Fruit fly (Drosophila melanogaster) whole organism, embryonic: ENCODE results near the gene ND-30.
A peak's percentile ranks its signal among the peaks of the same experiment; 100 is the strongest.

ENCODE experiments used
- Atf3 ChIP-seq: fragments of 200-800 bp; sonication (Bioruptor generic); optimal IDR thresholded peaks from 3 replicates; lab custom pipeline; 2016; ENCODE audit warnings: missing biosample characterization, missing genetic modification characterization
- BEAF-32 ChIP-seq: fragments of 200-800 bp; sonication (Bioruptor generic); optimal IDR thresholded peaks from 3 replicates; lab custom pipeline; 2017; ENCODE audit warnings: missing biosample characterization, missing genetic modification characterization, mild to moderate bottlenecking, moderate library complexity, missing genetic modification reagents
- Bgb ChIP-seq: fragments of 200-800 bp; sonication (Bioruptor generic); IDR thresholded peaks from 2 replicates; pipeline ENCODE4 v1.3.6; 2022; ENCODE audit warnings: missing biosample characterization, missing genetic modification characterization; ENCODE audit not compliant: partially characterized antibody
- BtbVII ChIP-seq: fragments of 200-800 bp; sonication (Bioruptor generic); optimal IDR thresholded peaks from 3 replicates; lab custom pipeline; 2017; ENCODE audit warnings: missing biosample characterization, mild to moderate bottlenecking, missing genetic modification characterization
- Bteb2 ChIP-seq: fragments of 200-800 bp; sonication (Bioruptor generic); optimal IDR thresholded peaks from 2 replicates; lab custom pipeline; 2016; ENCODE audit warnings: missing biosample characterization, missing genetic modification characterization
- CG10267 ChIP-seq: fragments of 200-800 bp; sonication (Bioruptor generic); optimal IDR thresholded peaks from 2 replicates; lab custom pipeline; 2018; ENCODE audit warnings: missing biosample characterization, mild to moderate bottlenecking, missing genetic modification characterization, moderate library complexity
- CG11093 ChIP-seq: fragments of 200-800 bp; sonication (Bioruptor generic); IDR thresholded peaks from 3 replicates; pipeline ENCODE4 v1.3.6; 2022; ENCODE audit warnings: missing biosample characterization, missing genetic modification characterization
- CG12659 ChIP-seq: fragments of 200-800 bp; sonication (Bioruptor generic); optimal IDR thresholded peaks from 3 replicates; lab custom pipeline; 2017; ENCODE audit warnings: mild to moderate bottlenecking, missing biosample characterization, missing genetic modification reagents, missing genetic modification characterization
- CG13123 ChIP-seq: fragments of 200-800 bp; sonication (Bioruptor generic); optimal IDR thresholded peaks from 2 replicates; lab custom pipeline; 2016; ENCODE audit warnings: missing biosample characterization, missing genetic modification characterization
- CG13894 ChIP-seq: fragments of 200-800 bp; sonication (Bioruptor generic); optimal IDR thresholded peaks from 3 replicates; lab custom pipeline; 2018; ENCODE audit warnings: missing biosample characterization, mild to moderate bottlenecking, missing genetic modification characterization, moderate library complexity
- CG14014 ChIP-seq: fragments of 200-800 bp; sonication (Bioruptor generic); IDR thresholded peaks from 2 replicates; pipeline ENCODE4 v1.3.6; 2022; ENCODE audit warnings: missing biosample characterization, missing genetic modification characterization
- CG14441 ChIP-seq: fragments of 200-800 bp; sonication (Bioruptor generic); IDR thresholded peaks from 2 replicates; pipeline ENCODE4 v1.3.6; 2022; ENCODE audit warnings: missing biosample characterization, missing genetic modification characterization
- CG14710 ChIP-seq: fragments of 200-800 bp; sonication (Bioruptor generic); optimal IDR thresholded peaks from 3 replicates; lab custom pipeline; 2019; ENCODE audit warnings: missing biosample characterization, mild to moderate bottlenecking, missing genetic modification characterization, moderate library complexity
- CG17186 ChIP-seq: fragments of 200-800 bp; sonication (Bioruptor generic); optimal IDR thresholded peaks from 3 replicates; lab custom pipeline; 2017; ENCODE audit warnings: missing biosample characterization, missing genetic modification reagents, missing genetic modification characterization
- CG17361 ChIP-seq: fragments of 200-800 bp; sonication (Bioruptor generic); IDR thresholded peaks from 3 replicates; pipeline ENCODE4 v1.3.6; 2022; ENCODE audit warnings: missing biosample characterization, missing genetic modification characterization
- CG2875 ChIP-seq: fragments of 200-800 bp; sonication (Bioruptor generic); optimal IDR thresholded peaks from 2 replicates; lab custom pipeline; 2017; ENCODE audit warnings: missing biosample characterization, mild to moderate bottlenecking, missing genetic modification characterization, missing genetic modification reagents
- CG6791 ChIP-seq: fragments of 200-800 bp; sonication (Bioruptor generic); IDR thresholded peaks from 3 replicates; pipeline ENCODE4 v1.3.6; 2022; ENCODE audit warnings: missing biosample characterization, missing genetic modification characterization; ENCODE audit not compliant: partially characterized antibody
- CG7556 ChIP-seq: fragments of 200-800 bp; sonication (Bioruptor generic); optimal IDR thresholded peaks from 2 replicates; lab custom pipeline; 2017; ENCODE audit warnings: missing biosample characterization, mild to moderate bottlenecking, missing genetic modification characterization
- CG7839 ChIP-seq: fragments of 200-800 bp; sonication (Bioruptor generic); optimal IDR thresholded peaks from 3 replicates; lab custom pipeline; 2018; ENCODE audit warnings: missing biosample characterization, mild to moderate bottlenecking, missing genetic modification characterization, moderate library complexity
- CG8290 ChIP-seq, 3 experiments: fragments of 200-800 bp; sonication (Bioruptor generic); optimal IDR thresholded peaks; 2 replicates each; lab custom pipeline; 2016 to 2019; ENCODE audit warnings: missing biosample characterization in 3 of 3, missing genetic modification characterization in 3 of 3, mild to moderate bottlenecking in 2 of 3, moderate library complexity in 1 of 3
- CG9932 ChIP-seq: fragments of 200-800 bp; sonication (Bioruptor generic); IDR thresholded peaks from 2 replicates; pipeline ENCODE4 v1.3.6; 2022; ENCODE audit warnings: missing biosample characterization, missing genetic modification characterization
- Camta ChIP-seq: fragments of 200-800 bp; sonication (Bioruptor generic); optimal IDR thresholded peaks from 2 replicates; lab custom pipeline; 2016; ENCODE audit warnings: missing biosample characterization, missing genetic modification characterization
- CkIIα-i1 ChIP-seq: fragments of 200-800 bp; sonication (Bioruptor generic); IDR thresholded peaks from 2 replicates; pipeline ENCODE4 v1.3.6; 2022; ENCODE audit warnings: missing biosample characterization, missing genetic modification characterization
- Dfd ChIP-seq, 2 experiments: fragments of >200 bp; optimal IDR thresholded peaks; 2 replicates each; lab custom pipeline; 2017; ENCODE audit warnings: missing biosample characterization in 2 of 2, missing genetic modification characterization in 2 of 2
- HLH4C ChIP-seq: fragments of 200-800 bp; sonication (Bioruptor generic); IDR thresholded peaks from 3 replicates; pipeline ENCODE4 v1.3.6; 2022; ENCODE audit warnings: missing biosample characterization, missing genetic modification characterization; ENCODE audit not compliant: partially characterized antibody
- Lpt ChIP-seq: fragments of >200 bp; optimal IDR thresholded peaks from 2 replicates; lab custom pipeline; 2018; ENCODE audit warnings: missing biosample characterization, missing genetic modification characterization
- Mrtf ChIP-seq: fragments of 200-800 bp; sonication (Bioruptor generic); IDR thresholded peaks from 3 replicates; pipeline ENCODE4 v1.3.6; 2022; ENCODE audit warnings: missing biosample characterization, missing genetic modification characterization
- NFAT ChIP-seq: fragments of 200-800 bp; sonication (Bioruptor generic); IDR thresholded peaks from 2 replicates; pipeline ENCODE4 v1.3.6; 2022; ENCODE audit warnings: missing biosample characterization, missing genetic modification characterization
- Neu2 ChIP-seq: fragments of 200-800 bp; sonication (Bioruptor generic); optimal IDR thresholded peaks from 3 replicates; lab custom pipeline; 2016; ENCODE audit warnings: missing biosample characterization, missing genetic modification characterization, borderline replicate concordance
- NfI ChIP-seq: fragments of 200-800 bp; sonication (Bioruptor generic); optimal IDR thresholded peaks from 3 replicates; lab custom pipeline; 2018; ENCODE audit warnings: missing biosample characterization, mild to moderate bottlenecking, missing genetic modification characterization, moderate library complexity
- Oli ChIP-seq: fragments of 200-800 bp; sonication (Bioruptor generic); optimal IDR thresholded peaks from 2 replicates; lab custom pipeline; 2018; ENCODE audit warnings: missing biosample characterization, mild to moderate bottlenecking, missing genetic modification characterization, moderate library complexity
- Spps ChIP-seq: fragments of 200-800 bp; sonication (Bioruptor generic); optimal IDR thresholded peaks from 2 replicates; lab custom pipeline; 2018; ENCODE audit warnings: missing biosample characterization, mild to moderate bottlenecking, missing genetic modification characterization
- Tbp ChIP-seq: fragments of >200 bp; optimal IDR thresholded peaks from 2 replicates; lab custom pipeline; 2018; ENCODE audit warnings: missing biosample characterization, missing genetic modification characterization
- Vsx1 ChIP-seq: fragments of 200-800 bp; sonication (Bioruptor generic); optimal IDR thresholded peaks from 2 replicates; lab custom pipeline; 2017; ENCODE audit warnings: missing biosample characterization, mild to moderate bottlenecking, missing genetic modification characterization, missing genetic modification reagents
- abd-A ChIP-seq: fragments of 200-800 bp; sonication (Bioruptor generic); optimal IDR thresholded peaks from 3 replicates; lab custom pipeline; 2019; ENCODE audit warnings: missing biosample characterization, mild to moderate bottlenecking, missing genetic modification characterization, moderate library complexity
- crc ChIP-seq: fragments of 200-800 bp; sonication (Bioruptor generic); optimal IDR thresholded peaks from 2 replicates; lab custom pipeline; 2016; ENCODE audit warnings: missing biosample characterization, missing genetic modification characterization
- dysf ChIP-seq: fragments of 200-800 bp; sonication (Bioruptor generic); IDR thresholded peaks from 3 replicates; pipeline ENCODE4 v1.3.6; 2022; ENCODE audit warnings: missing biosample characterization, missing genetic modification characterization
- esg ChIP-seq: fragments of 200-800 bp; sonication (Bioruptor generic); conservative IDR thresholded peaks from 2 replicates; pipeline ENCODE4 v1.3.6; 2022; ENCODE audit warnings: missing biosample characterization, missing genetic modification characterization
- her ChIP-seq: fragments of 200-800 bp; sonication (Bioruptor generic); optimal IDR thresholded peaks from 2 replicates; lab custom pipeline; 2016; ENCODE audit warnings: missing biosample characterization, missing genetic modification characterization
- kah ChIP-seq: fragments of 200-800 bp; sonication (Bioruptor generic); optimal IDR thresholded peaks from 2 replicates; lab custom pipeline; 2018; ENCODE audit warnings: missing biosample characterization, mild to moderate bottlenecking, missing genetic modification characterization
- nom ChIP-seq: fragments of 200-800 bp; sonication (Bioruptor generic); optimal IDR thresholded peaks from 2 replicates; lab custom pipeline; 2017; ENCODE audit warnings: missing biosample characterization, missing genetic modification characterization, mild to moderate bottlenecking, moderate library complexity, missing genetic modification reagents
- pb ChIP-seq: fragments of 200-800 bp; sonication (Bioruptor generic); optimal IDR thresholded peaks from 3 replicates; lab custom pipeline; 2016; ENCODE audit warnings: missing biosample characterization, missing genetic modification characterization
- run ChIP-seq: fragments of 200-800 bp; sonication (Bioruptor generic); optimal IDR thresholded peaks from 3 replicates; lab custom pipeline; 2018; ENCODE audit warnings: missing biosample characterization, mild to moderate bottlenecking, missing genetic modification characterization
- slbo ChIP-seq: fragments of 200-800 bp; sonication (Bioruptor generic); IDR thresholded peaks from 2 replicates; pipeline ENCODE4 v1.3.6; 2022; ENCODE audit warnings: missing biosample characterization, missing genetic modification characterization
- sug ChIP-seq: fragments of 200-800 bp; optimal IDR thresholded peaks from 2 replicates; lab custom pipeline; 2019; ENCODE audit warnings: missing biosample characterization, mild to moderate bottlenecking, missing genetic modification characterization, moderate library complexity
- tna ChIP-seq: fragments of 200-800 bp; sonication (Bioruptor generic); IDR thresholded peaks from 2 replicates; pipeline ENCODE4 v1.3.6; 2022; ENCODE audit warnings: missing biosample characterization, missing genetic modification characterization; ENCODE audit not compliant: partially characterized antibody
- unc-4 ChIP-seq: fragments of 200-800 bp; sonication (Bioruptor generic); IDR thresholded peaks from 2 replicates; pipeline ENCODE4 v1.3.6; 2022; ENCODE audit warnings: missing biosample characterization, missing genetic modification characterization; ENCODE audit not compliant: partially characterized antibody
- vvl ChIP-seq: fragments of 200-800 bp; sonication (Bioruptor generic); IDR thresholded peaks from 2 replicates; pipeline ENCODE4 v1.3.6; 2022; ENCODE audit warnings: missing biosample characterization, missing genetic modification characterization
- zfh2 ChIP-seq: fragments of 200-800 bp; sonication (Bioruptor generic); optimal IDR thresholded peaks from 2 replicates; lab custom pipeline; 2016; ENCODE audit warnings: missing biosample characterization, missing genetic modification characterization

Gene ND-30

DNA sequence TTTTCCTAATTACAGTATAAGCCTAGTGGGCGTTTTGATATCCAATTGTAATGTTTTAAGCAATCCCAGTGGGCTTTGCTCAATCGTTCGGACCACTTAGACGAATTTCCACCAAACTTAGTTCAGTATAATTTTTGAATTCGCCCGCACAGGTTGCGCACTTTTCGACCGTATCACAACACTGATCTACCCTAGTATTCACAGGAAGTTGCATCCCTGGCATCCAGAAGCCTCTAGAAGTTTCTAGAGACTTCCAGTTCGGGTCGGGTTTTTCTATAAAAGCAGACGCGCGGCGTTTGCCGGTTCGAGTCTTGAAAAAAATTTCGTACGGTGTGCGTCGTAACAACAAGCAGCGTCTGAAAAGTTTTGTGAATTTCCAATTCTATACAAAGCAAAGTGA lies 33.5 kb upstream of the ND-30 start, which contains the start of gene Hsp83 (continued):
- TF ChIP-seq BEAF-32 (GFP tag; lab: Kevin White, UChicago) (no peak), vvl (peak; percentile 97), sug (tag; lab: Kevin White, UChicago) (peak; percentile 92), Bteb2 (peak; percentile 90), CG13123 (peak; percentile 77), CG12659 (peak; percentile 98), esg (GFP tag; lab: Robert Waterston, UW) (peak; percentile 63), zfh2 (GFP tag; lab: Kevin White, UChicago) (peak; percentile 81), Camta (GFP tag; lab: Kevin White, UChicago) (peak; percentile 92), unc-4 (GFP tag; lab: Robert Waterston, UW) (peak; percentile 0; the same call in 1 of the 2 replicates), CG17361 (GFP tag; lab: Robert Waterston, UW) (peak; percentile 81), Oli (tag; lab: Kevin White, UChicago) (peak; percentile 86), CG17186 (GFP tag; lab: Kevin White, UChicago) (peak; percentile 96), HLH4C (GFP tag; lab: Robert Waterston, UW) (no peak), her (GFP tag; lab: Kevin White, UChicago) (peak; percentile 96), CG14441 (peak; percentile 83), Bgb (peak; percentile 36; the same call in 1 of the 2 replicates), pb (GFP tag; lab: Kevin White, UChicago) (peak; percentile 96), BtbVII (GFP tag; lab: Kevin White, UChicago) (peak; percentile 99), CG8290 (GFP tag; optimal IDR thresholded peaks at IDR 0.05; lab: Kevin White, UChicago) (peak; percentile 91), CG8290 (tag; optimal IDR thresholded peaks at IDR 0.05; lab: Kevin White, UChicago) (peak; percentile 97), dysf (peak; percentile 89), CG2875 (peak; percentile 97), Lpt (GFP tag; lab: Kevin White, UChicago) (no peak), CG14014 (GFP tag; lab: Robert Waterston, UW) (peak; percentile 90), Tbp (GFP tag; lab: Kevin White, UChicago) (no peak), NfI (peak; percentile 98), tna (no peak), Vsx1 (GFP tag; lab: Kevin White, UChicago) (peak; percentile 97), Spps (peak; percentile 80), NFAT (GFP tag; lab: Robert Waterston, UW) (peak; percentile 96), CG14710 (tag; lab: Kevin White, UChicago) (peak; percentile 83), CG10267 (peak; percentile 99), CG9932 (GFP tag; lab: Robert Waterston, UW) (peak; percentile 84), Neu2 (GFP tag; lab: Kevin White, UChicago) (peak; percentile 59), CG7839 (tag; lab: Kevin White, UChicago) (peak; percentile 91), Mrtf (GFP tag; lab: Robert Waterston, UW) (peak; percentile 78; the same call in 2 of the 3 replicates), slbo (GFP tag; lab: Robert Waterston, UW) (peak; percentile 84), nom (peak; percentile 99), kah (peak; percentile 97), crc (GFP tag; lab: Kevin White, UChicago) (peak; percentile 94), Dfd (GFP tag; optimal IDR thresholded peaks at IDR 0.05; lab: Kevin White, UChicago) (no peak), CG7556 (GFP tag; lab: Kevin White, UChicago) (peak; percentile 88), CG13894 (peak; percentile 97), Atf3 (peak; percentile 91), CkIIα-i1 (GFP tag; lab: Robert Waterston, UW) (peak; percentile 26; the same call in 1 of the 2 replicates), CG11093 (GFP tag; lab: Robert Waterston, UW) (peak; percentile 73; the same call in 2 of the 3 replicates), run (tag; lab: Kevin White, UChicago) (peak; percentile 91), abd-A (tag; lab: Kevin White, UChicago) (no peak), CG6791 (GFP tag; lab: Robert Waterston, UW) (peak; percentile 23; the same call in 1 of the 3 replicates)
